Worm (Caenorhabditis elegans): ENCODE data around the gene reps-1.

DNA sequence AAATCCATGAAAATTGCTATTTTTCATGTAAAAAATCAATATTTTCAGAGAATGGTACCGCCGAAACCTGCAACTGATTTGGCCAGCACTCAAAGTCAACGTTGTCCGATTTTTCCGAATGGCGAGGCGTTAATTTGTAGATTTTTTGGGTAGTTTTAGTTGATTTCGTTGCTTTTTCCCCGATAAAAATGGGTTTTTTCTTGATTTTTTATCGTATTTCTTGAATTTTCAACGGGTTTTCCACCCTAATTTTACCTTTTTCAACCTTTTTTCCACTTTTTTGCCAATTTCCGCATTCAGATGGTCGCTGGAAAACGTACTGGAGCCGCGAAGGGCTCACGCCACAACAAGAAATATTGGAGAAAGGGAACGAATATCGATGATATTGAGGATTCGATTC lies 11.4 kb upstream of the reps-1 start, which contains the start of gene Y39B6A.33:
- TF ChIP-seq fos-1 (tag; optimal IDR thresholded peaks at IDR 0.05) (no peak), mep-1 (tag; optimal IDR thresholded peaks at IDR 0.05) (no peak), ama-1 (optimal IDR thresholded peaks at IDR 0.05) (no peak), aly-2 (tag; optimal IDR thresholded peaks at IDR 0.05) (no peak), lin-39 (tag; optimal IDR thresholded peaks at IDR 0.05) (no peak), dpl-1 (GFP tag; optimal IDR thresholded peaks at IDR 0.05) (no peak), unc-62 (GFP tag; optimal IDR thresholded peaks at IDR 0.05 in 1 of 2) (no peak), unc-62 (tag; optimal IDR thresholded peaks at IDR 0.05) (no peak), zip-11 (GFP tag; IDR thresholded peaks at IDR 0.05) (no peak), lin-38 (GFP tag; IDR thresholded peaks at IDR 0.05) (no peak)
